Fruit fly (Drosophila melanogaster) whole organism, embryonic: ENCODE measurements around the gene lama.

Experiments
- Atf6 ChIP-seq: fragments of 200-800 bp; sonication (Bioruptor generic); IDR thresholded peaks from 2 replicates; pipeline ENCODE4 v1.3.6; 2022; ENCODE audit warnings: missing biosample characterization, missing genetic modification characterization
- CG10462 ChIP-seq: fragments of 200-800 bp; sonication (Bioruptor generic); optimal IDR thresholded peaks from 2 replicates; lab custom pipeline; 2016; ENCODE audit warnings: missing biosample characterization, missing genetic modification characterization
- CG12769 ChIP-seq: fragments of 200-800 bp; sonication (Bioruptor generic); optimal IDR thresholded peaks from 2 replicates; lab custom pipeline; 2019; ENCODE audit warnings: missing biosample characterization, mild to moderate bottlenecking, missing genetic modification characterization, moderate library complexity
- CG13894 ChIP-seq: fragments of 200-800 bp; sonication (Bioruptor generic); optimal IDR thresholded peaks from 3 replicates; lab custom pipeline; 2018; ENCODE audit warnings: missing biosample characterization, mild to moderate bottlenecking, missing genetic modification characterization, moderate library complexity
- CG14860 ChIP-seq: fragments of 200-800 bp; sonication (Bioruptor generic); IDR thresholded peaks from 3 replicates; pipeline ENCODE4 v1.3.6; 2022; ENCODE audit warnings: missing biosample characterization, missing genetic modification characterization; ENCODE audit not compliant: partially characterized antibody
- CG15011 ChIP-seq: fragments of 200-800 bp; sonication (Bioruptor generic); optimal IDR thresholded peaks from 3 replicates; lab custom pipeline; 2018; ENCODE audit warnings: missing biosample characterization, mild to moderate bottlenecking, missing genetic modification characterization
- CG15479 ChIP-seq: fragments of 200-800 bp; sonication (Bioruptor generic); optimal IDR thresholded peaks from 3 replicates; lab custom pipeline; 2019; ENCODE audit warnings: missing biosample characterization, mild to moderate bottlenecking, missing genetic modification characterization, moderate library complexity
- CG17186 ChIP-seq: fragments of 200-800 bp; sonication (Bioruptor generic); optimal IDR thresholded peaks from 3 replicates; lab custom pipeline; 2017; ENCODE audit warnings: missing biosample characterization, missing genetic modification reagents, missing genetic modification characterization
- CG2678 ChIP-seq: fragments of 200-800 bp; sonication (Bioruptor generic); optimal IDR thresholded peaks from 3 replicates; lab custom pipeline; 2019; ENCODE audit warnings: missing biosample characterization, mild to moderate bottlenecking, missing genetic modification characterization, moderate library complexity
- CG30020 ChIP-seq: fragments of 200-800 bp; optimal IDR thresholded peaks from 2 replicates; lab custom pipeline; 2019; ENCODE audit warnings: missing biosample characterization, mild to moderate bottlenecking, missing genetic modification characterization, moderate library complexity
- CG8290 ChIP-seq, 3 experiments: fragments of 200-800 bp; sonication (Bioruptor generic); optimal IDR thresholded peaks; 2 replicates each; lab custom pipeline; 2016 to 2019; ENCODE audit warnings: missing biosample characterization in 3 of 3, missing genetic modification characterization in 3 of 3, mild to moderate bottlenecking in 2 of 3, moderate library complexity in 1 of 3
- CG8359 ChIP-seq: fragments of 200-800 bp; sonication (Bioruptor generic); optimal IDR thresholded peaks from 2 replicates; lab custom pipeline; 2017; ENCODE audit warnings: missing biosample characterization, mild to moderate bottlenecking, missing genetic modification characterization, borderline replicate concordance
- CrebB ChIP-seq: fragments of 200-800 bp; sonication (Bioruptor generic); optimal IDR thresholded peaks from 3 replicates; lab custom pipeline; 2018; ENCODE audit warnings: missing biosample characterization, mild to moderate bottlenecking, missing genetic modification characterization
- Dad ChIP-seq: fragments of 200-800 bp; sonication (Bioruptor generic); optimal IDR thresholded peaks from 3 replicates; lab custom pipeline; 2016; ENCODE audit warnings: missing biosample characterization, missing genetic modification characterization
- Dref ChIP-seq: fragments of 200-800 bp; sonication (Bioruptor generic); IDR thresholded peaks from 2 replicates; pipeline ENCODE4 v1.3.6; 2022; ENCODE audit warnings: missing biosample characterization, missing genetic modification characterization
- Fer2 ChIP-seq: fragments of 200-800 bp; sonication (Bioruptor generic); optimal IDR thresholded peaks from 2 replicates; lab custom pipeline; 2018; ENCODE audit warnings: missing biosample characterization, mild to moderate bottlenecking, missing genetic modification characterization, moderate library complexity
- HLHmδ ChIP-seq: fragments of 200-800 bp; sonication (Bioruptor generic); optimal IDR thresholded peaks from 2 replicates; lab custom pipeline; 2018; ENCODE audit warnings: missing biosample characterization, mild to moderate bottlenecking, missing genetic modification characterization, moderate library complexity
- Hey ChIP-seq: fragments of 200-800 bp; sonication (Bioruptor generic); optimal IDR thresholded peaks from 3 replicates; lab custom pipeline; 2018; ENCODE audit warnings: missing biosample characterization, mild to moderate bottlenecking, missing genetic modification characterization
- Hmx ChIP-seq: fragments of 200-800 bp; sonication (Bioruptor generic); optimal IDR thresholded peaks from 2 replicates; lab custom pipeline; 2016; ENCODE audit warnings: missing biosample characterization, missing genetic modification characterization
- Med ChIP-seq: fragments of 200-800 bp; sonication (Bioruptor generic); peaks from one replicate; lab custom pipeline; 2016; ENCODE audit warnings: missing biosample characterization, missing genetic modification characterization, mild to moderate bottlenecking, inconsistent platforms, moderate library complexity
- Mes4 ChIP-seq: fragments of 200-800 bp; sonication (Bioruptor generic); optimal IDR thresholded peaks from 2 replicates; lab custom pipeline; 2016; ENCODE audit warnings: missing biosample characterization, missing genetic modification characterization
- Myb ChIP-seq: fragments of 200-800 bp; sonication (Bioruptor generic); optimal IDR thresholded peaks from 2 replicates; lab custom pipeline; 2016; ENCODE audit warnings: missing biosample characterization, missing genetic modification characterization
- Nf-YB ChIP-seq: fragments of 200-800 bp; sonication (Bioruptor generic); optimal IDR thresholded peaks from 3 replicates; lab custom pipeline; 2019; ENCODE audit warnings: missing biosample characterization, mild to moderate bottlenecking, missing genetic modification characterization, moderate library complexity
- Oli ChIP-seq: fragments of 200-800 bp; sonication (Bioruptor generic); optimal IDR thresholded peaks from 2 replicates; lab custom pipeline; 2018; ENCODE audit warnings: missing biosample characterization, mild to moderate bottlenecking, missing genetic modification characterization, moderate library complexity
- PHDP ChIP-seq: fragments of 200-800 bp; sonication (Bioruptor generic); optimal IDR thresholded peaks from 3 replicates; lab custom pipeline; 2018; ENCODE audit warnings: missing biosample characterization, mild to moderate bottlenecking, missing genetic modification characterization, moderate library complexity
- Pdp1 ChIP-seq, 2 experiments: fragments of 200-800 bp; sonication (Bioruptor generic); optimal IDR thresholded peaks; 3 replicates each; lab custom pipeline; 2016; ENCODE audit warnings: missing biosample characterization in 2 of 2, missing genetic modification characterization in 2 of 2, mild to moderate bottlenecking in 1 of 2, moderate library complexity in 1 of 2
- Six4 ChIP-seq: fragments of 200-800 bp; sonication (Bioruptor generic); optimal IDR thresholded peaks from 2 replicates; lab custom pipeline; 2016; ENCODE audit warnings: missing biosample characterization, missing genetic modification characterization
- Sry-δ ChIP-seq: fragments of 200-800 bp; sonication (Bioruptor generic); optimal IDR thresholded peaks from 2 replicates; lab custom pipeline; 2016; ENCODE audit warnings: missing biosample characterization, missing genetic modification characterization
- Ssrp ChIP-seq: fragments of 200-800 bp; sonication (Bioruptor generic); optimal IDR thresholded peaks from 2 replicates; lab custom pipeline; 2018; ENCODE audit warnings: missing biosample characterization, mild to moderate bottlenecking, missing genetic modification characterization, moderate library complexity
- cg ChIP-seq: fragments of 200-800 bp; sonication (Bioruptor generic); optimal IDR thresholded peaks from 3 replicates; lab custom pipeline; 2019; ENCODE audit warnings: missing biosample characterization, mild to moderate bottlenecking, missing genetic modification characterization, moderate library complexity
- cwo ChIP-seq: fragments of 200-800 bp; sonication (Bioruptor generic); optimal IDR thresholded peaks from 3 replicates; lab custom pipeline; 2017; ENCODE audit warnings: missing biosample characterization, missing genetic modification characterization, mild to moderate bottlenecking, moderate library complexity, missing genetic modification reagents
- emc ChIP-seq: fragments of 200-800 bp; sonication (Bioruptor generic); optimal IDR thresholded peaks from 2 replicates; lab custom pipeline; 2016; ENCODE audit warnings: missing biosample characterization, missing genetic modification characterization
- ems ChIP-seq: fragments of 200-800 bp; sonication (Bioruptor generic); optimal IDR thresholded peaks from 3 replicates; lab custom pipeline; 2016; ENCODE audit warnings: missing biosample characterization, missing genetic modification characterization
- gem ChIP-seq: fragments of 200-800 bp; sonication (Bioruptor generic); optimal IDR thresholded peaks from 2 replicates; lab custom pipeline; 2019; ENCODE audit warnings: missing biosample characterization, mild to moderate bottlenecking, missing genetic modification characterization, moderate library complexity
- gfzf ChIP-seq: fragments of 200-800 bp; sonication (Bioruptor generic); optimal IDR thresholded peaks from 2 replicates; lab custom pipeline; 2016; ENCODE audit warnings: missing biosample characterization, mild to moderate bottlenecking, missing genetic modification characterization, moderate library complexity
- grn ChIP-seq: fragments of 200-800 bp; sonication (Bioruptor generic); optimal IDR thresholded peaks from 3 replicates; lab custom pipeline; 2017; ENCODE audit warnings: missing biosample characterization, missing genetic modification characterization
- gsb-n ChIP-seq: fragments of 200-800 bp; sonication (Bioruptor generic); optimal IDR thresholded peaks from 3 replicates; lab custom pipeline; 2018; ENCODE audit warnings: missing biosample characterization, mild to moderate bottlenecking, missing genetic modification characterization
- mirr ChIP-seq: fragments of 200-800 bp; sonication (Bioruptor generic); optimal IDR thresholded peaks from 3 replicates; lab custom pipeline; 2018; ENCODE audit warnings: missing biosample characterization, mild to moderate bottlenecking, missing genetic modification characterization
- nom ChIP-seq: fragments of 200-800 bp; sonication (Bioruptor generic); optimal IDR thresholded peaks from 2 replicates; lab custom pipeline; 2017; ENCODE audit warnings: missing biosample characterization, missing genetic modification characterization, mild to moderate bottlenecking, moderate library complexity, missing genetic modification reagents
- peb ChIP-seq: fragments of 200-800 bp; sonication (Bioruptor generic); IDR thresholded peaks from 2 replicates; pipeline ENCODE4 v1.3.6; 2022; ENCODE audit warnings: missing biosample characterization, missing genetic modification characterization
- sd ChIP-seq: fragments of 200-800 bp; sonication (Bioruptor generic); optimal IDR thresholded peaks from 3 replicates; lab custom pipeline; 2018; ENCODE audit warnings: missing biosample characterization, mild to moderate bottlenecking, missing genetic modification characterization, moderate library complexity
- slbo ChIP-seq: fragments of 200-800 bp; sonication (Bioruptor generic); IDR thresholded peaks from 2 replicates; pipeline ENCODE4 v1.3.6; 2022; ENCODE audit warnings: missing biosample characterization, missing genetic modification characterization
- vvl ChIP-seq: fragments of 200-800 bp; sonication (Bioruptor generic); IDR thresholded peaks from 2 replicates; pipeline ENCODE4 v1.3.6; 2022; ENCODE audit warnings: missing biosample characterization, missing genetic modification characterization
- zfh1 ChIP-seq: fragments of 200-800 bp; sonication (Bioruptor generic); IDR thresholded peaks from 3 replicates; pipeline ENCODE4 v1.3.6; 2022; ENCODE audit warnings: missing biosample characterization, missing genetic modification characterization

Gene lama

DNA sequence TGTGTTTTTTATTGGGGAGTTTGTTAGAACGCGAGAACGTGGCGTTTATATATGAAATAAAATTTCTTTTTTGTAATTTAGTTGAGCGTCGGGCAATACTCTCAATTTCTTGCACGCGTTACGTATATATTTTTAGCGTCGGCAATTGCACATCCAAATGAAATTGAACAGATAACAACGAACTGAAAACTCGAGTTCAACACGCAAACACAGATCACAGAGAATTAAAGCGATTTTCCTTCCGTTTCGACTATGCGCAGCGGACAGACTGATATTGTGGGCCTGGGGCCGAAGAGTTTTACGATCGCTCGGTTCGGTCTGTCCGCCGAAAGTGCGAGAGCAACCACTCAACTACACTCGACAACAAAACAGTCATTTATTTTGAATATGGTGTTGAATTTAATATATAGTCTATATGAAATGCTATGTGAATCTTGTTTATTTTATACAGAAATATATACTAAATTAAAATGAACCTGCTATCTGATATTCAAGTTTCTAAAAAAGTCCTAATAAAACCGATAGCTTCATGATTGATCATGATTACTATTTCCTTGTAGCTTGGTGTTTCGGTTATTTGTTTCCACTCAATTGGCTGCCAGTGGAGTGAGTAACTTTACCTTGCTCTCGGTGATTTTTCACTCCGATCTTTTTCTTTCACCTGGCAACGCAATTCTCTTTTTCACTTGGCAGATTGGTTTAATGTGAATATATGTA lies 491 bp downstream of the lama start, which contains the start of gene CG46456 (continued):
- peak; percentile 57; the same call in 1 of the 3 replicates for TF ChIP-seq CG14860 (GFP tag; lab: Robert Waterston, UW)
- peak; percentile 88; the same call in 2 of the 3 replicates for TF ChIP-seq zfh1 (GFP tag; lab: Robert Waterston, UW)
- TF ChIP-seq peb (GFP tag; lab: Robert Waterston, UW) = peak; percentile 68; the same call in 1 of the 2 replicates
- peak; percentile 93 for TF ChIP-seq CrebB (tag; lab: Kevin White, UChicago)
- peak; percentile 19 for TF ChIP-seq CG17186 (GFP tag; lab: Kevin White, UChicago)
- TF ChIP-seq gsb-n (tag; lab: Kevin White, UChicago) = peak; percentile 97

dm6 chr3L:5354472-5354871 lies 1.3 kb downstream of the lama start:
- TF ChIP-seq sd (tag; lab: Kevin White, UChicago) (peak; percentile 76), Hmx (GFP tag; lab: Kevin White, UChicago) (no peak), vvl (GFP tag; lab: Robert Waterston, UW) (0 out of 2 replicates have a peak, but pooled peaks have one; percentile 38), Sry-δ (GFP tag; lab: Kevin White, UChicago) (peak; percentile 25), Med (GFP tag; lab: Kevin White, UChicago) (peak; percentile 72), slbo (GFP tag; lab: Robert Waterston, UW) (0 out of 2 replicates have a peak, but pooled peaks have one; percentile 18), Myb (no peak), cwo (peak; percentile 16), Nf-YB (GFP tag; lab: Kevin White, UChicago) (peak; percentile 27), CG13894 (tag; lab: Kevin White, UChicago) (peak; percentile 48), CG12769 (peak; percentile 62), HLHmδ (GFP tag; lab: Kevin White, UChicago) (no peak)
- TF ChIP-seq, all 482 proteins: peak for 9

DNA sequence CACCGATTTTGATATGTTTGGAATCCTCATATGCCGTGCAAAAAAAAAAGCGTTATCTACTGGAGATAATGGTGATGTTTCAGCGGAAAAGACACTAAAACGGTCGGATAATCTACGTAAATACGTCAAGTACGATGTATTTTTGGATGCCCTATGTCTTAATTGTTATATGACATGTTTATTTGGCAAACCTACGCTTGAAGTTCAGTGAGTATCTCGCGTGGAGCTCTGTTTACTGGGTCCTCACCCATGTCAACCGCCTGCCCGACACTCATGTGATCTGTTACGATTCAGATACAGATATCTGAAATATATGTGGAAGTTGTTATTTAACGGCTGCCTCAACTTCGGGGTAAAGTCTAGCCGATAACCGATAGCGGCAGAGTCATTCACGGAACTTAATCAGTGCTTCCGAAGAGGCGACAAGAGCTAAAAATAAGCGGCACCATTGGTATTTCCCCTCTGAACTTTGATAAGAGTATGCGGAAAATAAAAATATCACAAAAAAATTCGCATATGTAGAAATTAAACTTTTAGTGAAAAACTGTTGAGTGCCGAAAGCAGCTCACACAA lies 2.2 kb downstream of the lama start:
- TF ChIP-seq Ssrp (tag; lab: Kevin White, UChicago) (no peak), CG15479 (GFP tag; lab: Kevin White, UChicago) (no peak), Dad (GFP tag; lab: Kevin White, UChicago) (no peak), Dref (GFP tag; lab: Robert Waterston, UW) (no peak), nom (GFP tag; lab: Kevin White, UChicago) (peak; percentile 34), gem (no peak), Atf6 (no peak), CG15011 (GFP tag; lab: Kevin White, UChicago) (no peak), emc (GFP tag; lab: Kevin White, UChicago) (no peak), Pdp1 (GFP tag; optimal IDR thresholded peaks at IDR 0.05; lab: Kevin White, UChicago) (peak in 1 of 2 experiments; percentile 62), Fer2 (no peak), mirr (peak; percentile 26), sd (tag; lab: Kevin White, UChicago) (peak; percentile 21), CG30020 (no peak), grn (peak; percentile 13), Hey (no peak), CG8290 (GFP tag; optimal IDR thresholded peaks at IDR 0.05; lab: Kevin White, UChicago) (no peak), CG8290 (tag; optimal IDR thresholded peaks at IDR 0.05; lab: Kevin White, UChicago) (peak in 1 of 2 experiments; percentile 8), Med (GFP tag; lab: Kevin White, UChicago) (peak; percentile 71), gfzf (GFP tag; lab: Kevin White, UChicago) (no peak), CG2678 (tag; lab: Kevin White, UChicago) (peak; percentile 1), cg (GFP tag; lab: Kevin White, UChicago) (no peak), Sry-δ (GFP tag; lab: Kevin White, UChicago) (no peak), Six4 (GFP tag; lab: Kevin White, UChicago) (no peak), ems (no peak), CG8359 (GFP tag; lab: Kevin White, UChicago) (no peak), Oli (tag; lab: Kevin White, UChicago) (no peak), Mes4 (GFP tag; lab: Kevin White, UChicago) (no peak), PHDP (tag; lab: Kevin White, UChicago) (no peak), CG10462 (GFP tag; lab: Kevin White, UChicago) (no peak)
